Worm (Caenorhabditis elegans): ENCODE results near the gene asp-6.

- TF ChIP-seq tab-1 (GFP tag; IDR thresholded peaks at IDR 0.05) (no peak), flt-1 (GFP tag; IDR thresholded peaks at IDR 0.05) (no peak), ztf-29 (GFP tag; IDR thresholded peaks at IDR 0.05) (no peak)
Measured at ce11 chrV:8304461-8305195, 35.9 kb upstream of the asp-6 start, which contains the start of gene W02D7.11.

Data from whole organism, midembryonic.